Fruit fly (Drosophila melanogaster) Kc167 (cell line): ENCODE data around the gene CG31139.

Experiments
- Myc ChIP-seq: fragments of >200 bp; optimal IDR thresholded peaks from 2 replicates; lab custom pipeline; 2017; ENCODE audit warnings: missing external identifiers
- Sin3A ChIP-seq: fragments of >200 bp; optimal IDR thresholded peaks from 2 replicates; lab custom pipeline; 2018; ENCODE audit warnings: missing external identifiers
- h ChIP-seq: fragments of >200 bp; optimal IDR thresholded peaks from 3 replicates; lab custom pipeline; 2018; ENCODE audit warnings: missing external identifiers
- insv ChIP-seq: fragments of >200 bp; optimal IDR thresholded peaks from 3 replicates; lab custom pipeline; 2018; ENCODE audit warnings: missing external identifiers
- psq ChIP-seq: fragments of >200 bp; optimal IDR thresholded peaks from 2 replicates; lab custom pipeline; 2017; ENCODE audit warnings: missing external identifiers
- ttk ChIP-seq: sonication (Bioruptor generic); optimal IDR thresholded peaks from 2 replicates; lab custom pipeline; 2017; ENCODE audit warnings: missing external identifiers

DNA sequence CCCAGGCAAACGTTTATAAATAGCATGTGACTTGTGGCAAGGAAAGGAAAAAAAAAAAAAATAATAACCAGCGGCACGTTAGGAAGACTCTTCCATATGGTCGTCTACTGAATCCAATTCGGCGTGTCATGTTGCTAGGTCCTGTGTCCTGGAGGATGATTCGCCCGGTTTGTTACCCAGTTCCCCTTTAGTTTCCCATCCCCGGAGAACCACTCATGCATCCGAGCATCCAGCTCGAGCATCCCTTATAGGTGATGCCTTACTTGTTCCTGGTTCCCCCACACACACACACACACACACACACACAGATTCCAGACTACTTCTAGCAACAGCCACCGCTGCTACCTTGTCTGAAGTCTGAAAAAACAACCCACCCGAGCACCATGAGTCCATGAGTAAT, 31.0 kb downstream of the CG31139 start:
- no peak for TF ChIP-seq Sin3A (lab: Kevin White, UChicago)
- no peak for TF ChIP-seq h (lab: Kevin White, UChicago)
- TF ChIP-seq ttk (lab: Kevin White, UChicago) = no peak
- TF ChIP-seq psq (lab: Kevin White, UChicago) = no peak
- TF ChIP-seq Myc = no peak
- no peak for TF ChIP-seq insv (lab: Kevin White, UChicago)
